Worm (Caenorhabditis elegans) whole organism, young adult: ENCODE data around the gene T26H5.11.
"Not testable (repeated sequence)": the region's sequence is repeated elsewhere in the genome, so short reads cannot be mapped to it uniquely, and the experiment has no call there.

Experiments
- B0019.2 ChIP-seq: fragments of 200-800 bp; sonication (Bioruptor generic); conservative IDR thresholded peaks from 2 replicates; pipeline ENCODE4 v1.3.6; 2022; ENCODE audit warnings: missing genetic modification reagents, missing genetic modification characterization, missing compliant biosample characterization
- B0261.1 ChIP-seq: sonication (generic microtip); optimal IDR thresholded peaks from 2 replicates; lab custom pipeline; 2016; ENCODE audit warnings: mild to moderate bottlenecking, missing genetic modification characterization, moderate library complexity, missing compliant biosample characterization
- F37B4.10 ChIP-seq: fragments of 200-800 bp; sonication (Bioruptor generic); IDR thresholded peaks from 2 replicates; pipeline ENCODE4 v1.3.6; 2022; ENCODE audit warnings: missing genetic modification characterization, missing compliant biosample characterization
- F55B11.4 ChIP-seq: sonication (generic microtip); optimal IDR thresholded peaks from 2 replicates; lab custom pipeline; 2016; ENCODE audit warnings: missing compliant biosample characterization, missing genetic modification characterization, borderline replicate concordance; ENCODE audit not compliant: insufficient read depth
- K11D2.4 ChIP-seq: fragments of 200-800 bp; sonication (Bioruptor generic); IDR thresholded peaks from 2 replicates; pipeline ENCODE4 v1.3.6; 2022; ENCODE audit warnings: missing genetic modification reagents, missing genetic modification characterization, missing compliant biosample characterization
- Y53F4B.3 ChIP-seq: fragments of 200-800 bp; sonication (Bioruptor generic); IDR thresholded peaks from 2 replicates; pipeline ENCODE4 v1.3.6; 2022; ENCODE audit warnings: missing genetic modification reagents, missing genetic modification characterization, missing compliant biosample characterization
- Y56A3A.18 ChIP-seq: fragments of 200-800 bp; sonication (Bioruptor generic); IDR thresholded peaks from 2 replicates; pipeline ENCODE4 v1.3.6; 2022; ENCODE audit warnings: missing genetic modification reagents, missing genetic modification characterization, missing compliant biosample characterization
- Y79H2A.3 ChIP-seq: fragments of 200-800 bp; sonication (Bioruptor generic); conservative IDR thresholded peaks from 2 replicates; pipeline ENCODE4 v1.3.6; 2022; ENCODE audit warnings: missing genetic modification reagents, missing genetic modification characterization, missing compliant biosample characterization
- aptf-2 ChIP-seq: fragments of 200-800 bp; sonication (Bioruptor generic); conservative IDR thresholded peaks from 2 replicates; pipeline ENCODE4 v1.3.6; 2022; ENCODE audit warnings: missing genetic modification reagents, missing genetic modification characterization, missing compliant biosample characterization
- aptf-3 ChIP-seq: fragments of 200-800 bp; sonication (Bioruptor generic); IDR thresholded peaks from 2 replicates; pipeline ENCODE4 v1.3.6; 2022; ENCODE audit warnings: missing genetic modification characterization, missing compliant biosample characterization
- attf-3 ChIP-seq: fragments of 200-800 bp; sonication (Bioruptor generic); conservative IDR thresholded peaks from 2 replicates; pipeline ENCODE4 v1.3.6; 2022; ENCODE audit warnings: missing genetic modification reagents, missing genetic modification characterization, missing compliant biosample characterization
- bed-1 ChIP-seq: fragments of 200-800 bp; sonication (Bioruptor generic); IDR thresholded peaks from 2 replicates; pipeline ENCODE4 v1.3.6; 2022; ENCODE audit warnings: missing genetic modification reagents, missing genetic modification characterization, missing compliant biosample characterization
- cebp-1 ChIP-seq, 2 experiments: fragments of 200-800 bp in 1 of 2; sonication (Bioruptor generic) in 1 of 2; sonication (generic microtip) in 1 of 2; IDR thresholded peaks in 1 of 2; optimal IDR thresholded peaks in 1 of 2; 2 replicates each; pipeline versions ENCODE4 v1.3.6 to Lab custom; 2017 to 2022; ENCODE audit warnings: missing compliant biosample characterization in 2 of 2, missing genetic modification characterization in 2 of 2, mild to moderate bottlenecking in 1 of 2, missing genetic modification reagents in 1 of 2, moderate library complexity in 1 of 2
- cebp-2 ChIP-seq: fragments of 200-800 bp; sonication (Bioruptor generic); IDR thresholded peaks from 2 replicates; pipeline ENCODE4 v1.3.6; 2022; ENCODE audit warnings: missing genetic modification characterization, missing compliant biosample characterization
- ceh-91 ChIP-seq: fragments of 200-800 bp; sonication (Bioruptor generic); IDR thresholded peaks from 2 replicates; pipeline ENCODE4 v1.3.6; 2022; ENCODE audit warnings: missing genetic modification reagents, missing genetic modification characterization, missing compliant biosample characterization
- hsf-1 ChIP-seq: fragments of 200-800 bp; sonication (Bioruptor generic); IDR thresholded peaks from 2 replicates; pipeline ENCODE4 v1.3.6; 2022; ENCODE audit warnings: missing genetic modification reagents, missing genetic modification characterization, missing compliant biosample characterization
- lag-1 ChIP-seq: fragments of 200-800 bp; sonication (Bioruptor generic); IDR thresholded peaks from 2 replicates; pipeline ENCODE4 v1.3.6; 2022; ENCODE audit warnings: missing genetic modification reagents, missing genetic modification characterization, missing compliant biosample characterization
- let-526 ChIP-seq: fragments of 200-800 bp; sonication (Bioruptor generic); IDR thresholded peaks from 2 replicates; pipeline ENCODE4 v1.3.6; 2022; ENCODE audit warnings: missing genetic modification reagents, missing genetic modification characterization, missing compliant biosample characterization
- madf-10 ChIP-seq: sonication (generic microtip); optimal IDR thresholded peaks from 2 replicates; lab custom pipeline; 2016; ENCODE audit warnings: mild to moderate bottlenecking, missing genetic modification characterization, missing compliant biosample characterization
- mcd-1 ChIP-seq: fragments of 200-800 bp; sonication (Bioruptor generic); IDR thresholded peaks from 2 replicates; pipeline ENCODE4 v1.3.6; 2022; ENCODE audit warnings: missing genetic modification reagents, missing genetic modification characterization, missing compliant biosample characterization
- nfya-2 ChIP-seq: fragments of 200-800 bp; sonication (Bioruptor generic); IDR thresholded peaks from 2 replicates; pipeline ENCODE4 v1.3.6; 2022; ENCODE audit warnings: missing genetic modification reagents, missing genetic modification characterization, missing compliant biosample characterization
- nfyb-1 ChIP-seq: fragments of 200-800 bp; sonication (Bioruptor generic); IDR thresholded peaks from 2 replicates; pipeline ENCODE4 v1.3.6; 2022; ENCODE audit warnings: missing genetic modification reagents, missing genetic modification characterization, missing compliant biosample characterization
- nhr-80 ChIP-seq: sonication (generic microtip); optimal IDR thresholded peaks from 2 replicates; lab custom pipeline; 2016; ENCODE audit warnings: missing genetic modification characterization, missing compliant biosample characterization
- pbrm-1 ChIP-seq: fragments of 200-800 bp; sonication (Bioruptor generic); IDR thresholded peaks from 2 replicates; pipeline ENCODE4 v1.3.6; 2022; ENCODE audit warnings: missing genetic modification reagents, missing genetic modification characterization, missing compliant biosample characterization
- rpc-1 ChIP-seq, 2 experiments: fragments of 150-350 bp in 1 of 2; sonication (generic microtip) in 1 of 2; optimal IDR thresholded peaks; 2 replicates each; lab custom pipeline; 2014 to 2018; ENCODE audit warnings: missing biosample characterization in 1 of 2, missing genetic modification characterization in 1 of 2, missing genetic modification reagents in 1 of 2, missing genotype in 1 of 2
- sdz-38 ChIP-seq: sonication (generic microtip); optimal IDR thresholded peaks from 2 replicates; lab custom pipeline; 2016; ENCODE audit warnings: missing genotype, missing genetic modification characterization, missing compliant biosample characterization
- snpc-4 ChIP-seq, 5 experiments: fragments of 150-350 bp in 1 of 5; sonication (generic microtip) in 4 of 5; optimal IDR thresholded peaks; 2 replicates each; lab custom pipeline; 2014 to 2018; ENCODE audit warnings: missing genetic modification characterization in 5 of 5, missing biosample characterization in 3 of 5, antibody characterized with exemption in 2 of 5, mild to moderate bottlenecking in 2 of 5, missing compliant biosample characterization in 2 of 5, missing genotype in 2 of 5, moderate library complexity in 2 of 5, missing genetic modification reagents in 1 of 5
- tbp1 ChIP-seq: fragments of 200-800 bp; sonication (Bioruptor generic); optimal IDR thresholded peaks from 2 replicates; lab custom pipeline; 2018; ENCODE audit warnings: mild to moderate bottlenecking, missing genetic modification characterization, missing compliant biosample characterization
- ztf-18 ChIP-seq: sonication (generic microtip); optimal IDR thresholded peaks from 2 replicates; lab custom pipeline; 2016; ENCODE audit warnings: missing genotype, mild to moderate bottlenecking, missing genetic modification characterization, missing compliant biosample characterization
- ztf-25 ChIP-seq: fragments of 200-800 bp; sonication (Bioruptor generic); IDR thresholded peaks from 2 replicates; pipeline ENCODE4 v1.3.6; 2022; ENCODE audit warnings: missing genetic modification reagents, missing genetic modification characterization, missing compliant biosample characterization
- ztf-26 ChIP-seq: sonication (generic microtip); optimal IDR thresholded peaks from 2 replicates; lab custom pipeline; 2017; ENCODE audit warnings: missing genetic modification characterization, missing compliant biosample characterization
- ztf-6 ChIP-seq: fragments of 200-800 bp; sonication (Bioruptor generic); IDR thresholded peaks from 2 replicates; pipeline ENCODE4 v1.3.6; 2022; ENCODE audit warnings: missing genetic modification reagents, missing genetic modification characterization, missing compliant biosample characterization

The T26H5.11 gene

ce11 chrV:15431322-15432052 is 12.6 kb downstream of the T26H5.11 start:
- 0 out of 2 replicates have a peak, but pooled peaks have one; percentile 14 for TF ChIP-seq attf-3 (GFP tag; lab: Robert Waterston, UW)
- TF ChIP-seq madf-10, result no peak
- no peak for TF ChIP-seq Y56A3A.18 (GFP tag; lab: Robert Waterston, UW)
- TF ChIP-seq F55B11.4 (tag; lab: Kevin White, UChicago), result peak; percentile 20
- peak; percentile 63; the same call in 1 of the 2 replicates for TF ChIP-seq ztf-6 (GFP tag; lab: Robert Waterston, UW)
- TF ChIP-seq nfya-2 (GFP tag; lab: Robert Waterston, UW), result 0 out of 2 replicates have a peak, but pooled peaks have one; percentile 35
- TF ChIP-seq Y79H2A.3 (GFP tag; lab: Robert Waterston, UW), result no peak
- 0 out of 2 replicates have a peak, but pooled peaks have one; percentile 66 for TF ChIP-seq lag-1
- TF ChIP-seq bed-1, result 0 out of 2 replicates have a peak, but pooled peaks have one; percentile 12
- no peak for TF ChIP-seq B0261.1
- TF ChIP-seq ztf-25 (GFP tag; lab: Robert Waterston, UW), result no peak
- 0 out of 2 replicates have a peak, but pooled peaks have one; percentile 61 for TF ChIP-seq aptf-2 (GFP tag; lab: Robert Waterston, UW)
- no peak for TF ChIP-seq pbrm-1 (GFP tag; lab: Robert Waterston, UW)
- no peak for TF ChIP-seq cebp-1 (GFP tag; IDR thresholded peaks at IDR 0.05; lab: Robert Waterston, UW)
- TF ChIP-seq cebp-1 (tag; optimal IDR thresholded peaks at IDR 0.05; lab: Kevin White, UChicago), result no peak
- TF ChIP-seq Y53F4B.3, result no peak
- no peak for TF ChIP-seq ztf-18 (tag; lab: Kevin White, UChicago)

DNA sequence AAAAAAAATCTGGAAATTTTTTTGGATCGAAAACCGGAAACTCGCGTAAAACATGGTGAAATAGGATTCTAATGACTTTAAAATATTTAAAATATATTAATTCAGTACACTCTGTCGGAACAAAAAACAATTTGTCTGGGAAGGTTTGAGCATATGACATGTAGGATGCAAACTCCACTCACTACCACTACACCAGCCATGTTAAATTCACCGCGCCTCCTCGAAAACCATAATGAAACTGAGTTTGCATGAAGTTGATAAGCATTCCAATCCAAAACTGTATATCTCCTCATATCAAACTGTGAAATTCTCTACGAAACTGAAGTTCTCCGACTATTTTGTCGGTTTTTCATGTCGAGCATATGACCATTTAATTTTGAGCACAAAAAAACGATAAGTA is 15.0 kb downstream of the T26H5.11 start:
- peak; percentile 86 for TF ChIP-seq tbp1 (GFP tag; lab: Kevin White, UChicago)
- TF ChIP-seq ztf-25 (GFP tag; lab: Robert Waterston, UW), result peak; percentile 87; the same call in 1 of the 2 replicates
- 0 out of 2 replicates have a peak, but pooled peaks have one; percentile 13 for TF ChIP-seq let-526 (GFP tag; lab: Robert Waterston, UW)
- TF ChIP-seq aptf-3 (GFP tag; lab: Robert Waterston, UW), result 0 out of 2 replicates have a peak, but pooled peaks have one; percentile 56
- TF ChIP-seq hsf-1 (GFP tag; lab: Robert Waterston, UW), result peak; percentile 68; the same call in 1 of the 2 replicates
- TF ChIP-seq B0261.1, result peak; percentile 64
- TF ChIP-seq cebp-2, result peak; percentile 76; the same call in 1 of the 2 replicates
- TF ChIP-seq Y53F4B.3, result peak; percentile 49; the same call in 1 of the 2 replicates
- not testable (repeated sequence) for TF ChIP-seq rpc-1 (optimal IDR thresholded peaks at IDR 0.05; lab: Kevin White, UChicago)
- TF ChIP-seq rpc-1 (tag; optimal IDR thresholded peaks at IDR 0.05; lab: Kevin White, UChicago), result peak; percentile 58

DNA sequence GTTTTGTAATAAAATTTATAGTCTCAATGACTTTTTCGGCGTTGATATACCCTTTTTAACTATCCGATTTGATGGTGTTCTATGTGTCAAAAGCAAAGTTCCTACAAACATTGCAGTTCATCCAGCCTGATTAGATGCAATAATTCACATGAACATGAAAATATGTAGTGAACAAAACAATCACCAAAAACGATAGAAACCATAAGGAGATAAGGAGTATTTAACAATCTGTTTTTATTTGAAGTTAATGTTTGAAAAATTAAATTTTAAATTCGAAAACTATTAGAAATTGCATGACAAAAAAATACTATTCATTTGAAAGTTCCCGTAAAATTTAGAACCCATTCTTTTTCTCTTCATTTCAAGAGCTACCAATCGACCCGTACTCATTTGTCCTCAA is 17.1 kb downstream of the T26H5.11 start, which contains the start of gene fbxa-209:
TSS of gene fbxa-209 (minus strand) at position 101 of the 400 bp plus-strand sequence.
- no peak for TF ChIP-seq ztf-25 (GFP tag; lab: Robert Waterston, UW)
- no peak for TF ChIP-seq B0019.2 (GFP tag; lab: Robert Waterston, UW)
- no peak for TF ChIP-seq ceh-91 (GFP tag; lab: Robert Waterston, UW)
- no peak for TF ChIP-seq aptf-3 (GFP tag; lab: Robert Waterston, UW)
- TF ChIP-seq bed-1, result no peak
- TF ChIP-seq nfyb-1 (GFP tag; lab: Robert Waterston, UW), result no peak
- TF ChIP-seq F37B4.10, result no peak

DNA sequence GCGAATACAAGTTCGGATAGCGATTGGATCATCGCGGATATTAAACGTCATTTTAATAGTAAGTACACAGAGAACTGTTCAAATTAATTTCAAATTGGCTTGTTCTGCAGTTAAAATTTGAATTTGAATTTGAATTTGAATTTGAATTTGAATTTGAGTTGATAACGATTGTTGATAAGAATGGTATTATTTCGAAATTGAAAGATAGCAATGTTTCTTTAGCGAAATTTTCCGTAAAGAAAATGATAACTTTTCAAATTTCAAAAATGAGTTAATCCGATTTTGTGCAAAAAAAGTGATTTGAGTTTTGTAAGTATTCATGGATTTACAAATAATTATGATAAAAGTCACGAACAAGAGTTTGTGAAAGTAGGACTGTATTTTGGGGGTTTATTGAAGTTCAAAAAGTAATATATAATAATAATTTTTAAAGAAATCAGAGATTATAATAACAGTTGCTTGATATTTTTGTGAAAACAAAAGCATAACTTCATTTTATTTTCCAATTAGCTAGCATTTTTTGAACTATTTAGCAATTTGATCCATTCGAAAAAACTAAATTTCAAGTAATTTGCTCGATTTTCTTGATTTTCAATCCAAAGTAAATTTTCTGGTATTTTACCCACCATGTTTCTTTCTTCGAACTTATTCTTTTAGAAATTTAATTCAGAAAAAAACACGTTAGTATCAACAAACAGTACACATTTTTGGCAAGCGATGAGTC is 18.6 kb downstream of the T26H5.11 start, which contains the start of gene Y36E3A.2:
TSS of gene Y36E3A.2 (plus strand) at position 674 of the 724 bp plus-strand sequence.
- TF ChIP-seq K11D2.4 (GFP tag; lab: Robert Waterston, UW) (no peak), mcd-1 (GFP tag; lab: Robert Waterston, UW) (no peak), nhr-80 (tag; lab: Kevin White, UChicago) (peak; percentile 9), ztf-26 (tag; lab: Kevin White, UChicago) (no peak), sdz-38 (tag; lab: Kevin White, UChicago) (no peak), snpc-4 (GFP tag; optimal IDR thresholded peaks at IDR 0.05; lab: Kevin White, UChicago) (no peak), snpc-4 (tag; optimal IDR thresholded peaks at IDR 0.05; lab: Kevin White, UChicago) (no peak), ceh-91 (GFP tag; lab: Robert Waterston, UW) (no peak)
